Worm (Caenorhabditis elegans) whole organism, midembryonic: ENCODE data around the gene mfsd-8.

Source experiments
- flt-1 ChIP-seq: fragments of 200-800 bp; sonication (Bioruptor generic); IDR thresholded peaks from 2 replicates; pipeline ENCODE4 v1.3.6; 2022; ENCODE audit warnings: missing genetic modification characterization, missing compliant biosample characterization
- klf-2 ChIP-seq: fragments of 200-800 bp; sonication (Bioruptor generic); conservative IDR thresholded peaks from 2 replicates; pipeline ENCODE4 v1.3.6; 2022; ENCODE audit warnings: missing genetic modification reagents, missing genetic modification characterization, missing compliant biosample characterization
- med-1 ChIP-seq: sonication (generic microtip); optimal IDR thresholded peaks from 2 replicates; lab custom pipeline; 2017; ENCODE audit warnings: missing genetic modification characterization, mild to moderate bottlenecking, missing compliant biosample characterization, antibody characterized with exemption, missing genetic modification reagents; ENCODE audit not compliant: insufficient read depth
- tab-1 ChIP-seq: fragments of 200-800 bp; sonication (Bioruptor generic); IDR thresholded peaks from 2 replicates; pipeline ENCODE4 v1.3.6; 2022; ENCODE audit warnings: missing genetic modification characterization, missing compliant biosample characterization
- ztf-23 ChIP-seq: fragments of 200-800 bp; sonication (Bioruptor generic); IDR thresholded peaks from 2 replicates; pipeline ENCODE4 v1.3.6; 2022; ENCODE audit warnings: missing genetic modification reagents, missing genetic modification characterization, missing compliant biosample characterization
- ztf-29 ChIP-seq: fragments of 200-800 bp; sonication (Bioruptor generic); IDR thresholded peaks from 2 replicates; pipeline ENCODE4 v1.3.6; 2022; ENCODE audit warnings: missing genetic modification reagents, missing genetic modification characterization, missing compliant biosample characterization

DNA sequence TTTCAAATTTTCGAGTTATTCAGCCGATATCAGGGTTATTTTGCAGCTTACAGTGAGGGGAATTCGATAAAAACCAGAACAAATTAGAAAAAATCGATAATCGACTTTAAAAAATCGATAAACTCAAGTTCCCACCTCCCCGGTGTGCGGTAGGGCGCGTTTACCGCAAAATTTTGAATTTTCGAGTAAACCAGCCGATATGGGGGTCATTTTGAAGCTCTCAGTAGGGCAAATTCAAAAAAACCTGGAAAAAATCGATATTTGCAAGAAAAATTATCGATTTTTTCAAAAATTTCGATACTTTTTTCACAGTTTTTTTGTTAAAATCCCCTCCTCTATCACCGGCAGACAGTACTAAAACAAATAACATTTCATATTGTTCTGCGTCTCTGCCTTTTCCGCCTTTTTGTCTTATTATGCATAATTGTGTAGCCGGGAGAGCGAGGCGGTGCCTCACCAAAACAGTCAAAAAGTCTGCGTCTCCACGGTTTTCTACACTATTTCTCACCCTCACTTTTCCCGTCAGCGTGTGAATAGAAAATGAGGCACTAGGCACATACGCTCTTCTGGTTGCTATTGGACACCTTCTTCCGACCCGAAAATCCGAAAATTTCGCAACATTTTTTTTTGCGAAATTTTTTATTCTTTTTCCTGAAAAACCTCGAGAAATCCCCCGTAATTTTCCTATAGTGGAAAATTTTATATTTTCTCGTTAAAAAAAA, 28.9 kb downstream of the mfsd-8 start, which contains the start of gene ral-1:
- TF ChIP-seq tab-1 (GFP tag; lab: Robert Waterston, UW) (no peak), flt-1 (GFP tag; lab: Robert Waterston, UW) (no peak), ztf-23 (GFP tag; lab: Robert Waterston, UW) (no peak), med-1 (GFP tag; lab: Kevin White, UChicago) (no peak), klf-2 (GFP tag; lab: Robert Waterston, UW) (no peak), ztf-29 (no peak)
